Fruit fly (Drosophila melanogaster) whole organism, embryonic: ENCODE measurements around the gene H2.0.

Source experiments
- Adf1 ChIP-seq: fragments of 200-800 bp; sonication (Bioruptor generic); IDR thresholded peaks from 2 replicates; pipeline ENCODE4 v1.3.6; 2022; ENCODE audit warnings: missing biosample characterization, missing genetic modification characterization
- Atf-2 ChIP-seq: fragments of 200-800 bp; sonication (Bioruptor generic); optimal IDR thresholded peaks from 2 replicates; lab custom pipeline; 2016; ENCODE audit warnings: missing biosample characterization, missing genetic modification characterization
- Bgb ChIP-seq: fragments of 200-800 bp; sonication (Bioruptor generic); IDR thresholded peaks from 2 replicates; pipeline ENCODE4 v1.3.6; 2022; ENCODE audit warnings: missing biosample characterization, missing genetic modification characterization; ENCODE audit not compliant: partially characterized antibody
- Blimp-1 ChIP-seq: fragments of 200-800 bp; sonication (Bioruptor generic); optimal IDR thresholded peaks from 3 replicates; lab custom pipeline; 2018; ENCODE audit warnings: missing biosample characterization, missing genetic modification characterization, mild to moderate bottlenecking, moderate library complexity, missing genetic modification reagents
- CG10321 ChIP-seq: fragments of 200-800 bp; sonication (Bioruptor generic); IDR thresholded peaks from 2 replicates; pipeline ENCODE4 v1.3.6; 2022; ENCODE audit warnings: missing biosample characterization, missing genetic modification characterization
- CG12236 ChIP-seq: fragments of 200-800 bp; sonication (Bioruptor generic); optimal IDR thresholded peaks from 2 replicates; lab custom pipeline; 2016; ENCODE audit warnings: missing biosample characterization, missing genetic modification characterization
- CG15514 ChIP-seq: fragments of 200-800 bp; sonication (Bioruptor generic); optimal IDR thresholded peaks from 3 replicates; lab custom pipeline; 2017; ENCODE audit warnings: missing biosample characterization, missing genetic modification characterization, mild to moderate bottlenecking, moderate library complexity, missing genetic modification reagents
- CG16779 ChIP-seq: fragments of 200-800 bp; sonication (Bioruptor generic); IDR thresholded peaks from 2 replicates; pipeline ENCODE4 v1.3.6; 2022; ENCODE audit warnings: missing biosample characterization, missing genetic modification characterization
- CG16815 ChIP-seq: fragments of 200-800 bp; sonication (Bioruptor generic); optimal IDR thresholded peaks from 3 replicates; lab custom pipeline; 2017; ENCODE audit warnings: missing biosample characterization, mild to moderate bottlenecking, missing genetic modification characterization
- CG18262 ChIP-seq: fragments of 200-800 bp; optimal IDR thresholded peaks from 3 replicates; lab custom pipeline; 2019; ENCODE audit warnings: missing biosample characterization, mild to moderate bottlenecking, missing genetic modification characterization, moderate library complexity
- CG2116 ChIP-seq: fragments of 200-800 bp; sonication (Bioruptor generic); optimal IDR thresholded peaks from 3 replicates; lab custom pipeline; 2018; ENCODE audit warnings: missing biosample characterization, mild to moderate bottlenecking, missing genetic modification characterization
- CG32767 ChIP-seq: fragments of 200-800 bp; sonication (Bioruptor generic); IDR thresholded peaks from 2 replicates; pipeline ENCODE4 v1.3.6; 2022; ENCODE audit warnings: missing biosample characterization, missing genetic modification characterization
- CG3847 ChIP-seq: fragments of 200-800 bp; sonication (Bioruptor generic); IDR thresholded peaks from 2 replicates; pipeline ENCODE4 v1.3.6; 2022; ENCODE audit warnings: missing biosample characterization, missing genetic modification characterization
- CG7839 ChIP-seq: fragments of 200-800 bp; sonication (Bioruptor generic); optimal IDR thresholded peaks from 3 replicates; lab custom pipeline; 2018; ENCODE audit warnings: missing biosample characterization, mild to moderate bottlenecking, missing genetic modification characterization, moderate library complexity
- Deaf1 ChIP-seq: fragments of 200-800 bp; optimal IDR thresholded peaks from 3 replicates; lab custom pipeline; 2019; ENCODE audit warnings: missing biosample characterization, mild to moderate bottlenecking, missing genetic modification characterization, moderate library complexity
- E2f1 ChIP-seq: fragments of 200-800 bp; sonication (Bioruptor generic); IDR thresholded peaks from 2 replicates; pipeline ENCODE4 v1.3.6; 2022; ENCODE audit warnings: missing biosample characterization, missing genetic modification characterization
- E2f2 ChIP-seq: fragments of 200-800 bp; sonication (Bioruptor generic); IDR thresholded peaks from 2 replicates; pipeline ENCODE4 v1.3.6; 2022; ENCODE audit warnings: missing biosample characterization, missing genetic modification characterization
- HLH4C ChIP-seq: fragments of 200-800 bp; sonication (Bioruptor generic); IDR thresholded peaks from 3 replicates; pipeline ENCODE4 v1.3.6; 2022; ENCODE audit warnings: missing biosample characterization, missing genetic modification characterization; ENCODE audit not compliant: partially characterized antibody
- Hey ChIP-seq: fragments of 200-800 bp; sonication (Bioruptor generic); optimal IDR thresholded peaks from 3 replicates; lab custom pipeline; 2018; ENCODE audit warnings: missing biosample characterization, mild to moderate bottlenecking, missing genetic modification characterization
- HmgZ ChIP-seq: fragments of 200-800 bp; sonication (Bioruptor generic); optimal IDR thresholded peaks from 2 replicates; lab custom pipeline; 2018; ENCODE audit warnings: missing biosample characterization, mild to moderate bottlenecking, missing genetic modification characterization
- Hr51 ChIP-seq, 2 experiments: fragments of 200-800 bp; sonication (Bioruptor generic); optimal IDR thresholded peaks; 2 replicates in 1 of 2; 3 replicates in 1 of 2; lab custom pipeline; 2016 to 2018; ENCODE audit warnings: missing biosample characterization in 2 of 2, missing genetic modification characterization in 2 of 2, mild to moderate bottlenecking in 1 of 2, moderate library complexity in 1 of 2
- Mrtf ChIP-seq: fragments of 200-800 bp; sonication (Bioruptor generic); IDR thresholded peaks from 3 replicates; pipeline ENCODE4 v1.3.6; 2022; ENCODE audit warnings: missing biosample characterization, missing genetic modification characterization
- Myb ChIP-seq: fragments of 200-800 bp; sonication (Bioruptor generic); optimal IDR thresholded peaks from 2 replicates; lab custom pipeline; 2016; ENCODE audit warnings: missing biosample characterization, missing genetic modification characterization
- NK7.1 ChIP-seq: fragments of 200-800 bp; sonication (Bioruptor generic); optimal IDR thresholded peaks from 3 replicates; lab custom pipeline; 2016; ENCODE audit warnings: missing biosample characterization, missing genetic modification characterization
- Sox100B ChIP-seq: fragments of 200-800 bp; sonication (Bioruptor generic); optimal IDR thresholded peaks from 3 replicates; lab custom pipeline; 2018; ENCODE audit warnings: missing biosample characterization, mild to moderate bottlenecking, missing genetic modification characterization
- Sry-δ ChIP-seq: fragments of 200-800 bp; sonication (Bioruptor generic); optimal IDR thresholded peaks from 2 replicates; lab custom pipeline; 2016; ENCODE audit warnings: missing biosample characterization, missing genetic modification characterization
- Trl ChIP-seq, 3 experiments: fragments of >200 bp in 2 of 3; fragments of 200-800 bp in 1 of 3; sonication (Bioruptor generic) in 1 of 3; optimal IDR thresholded peaks; 2 replicates in 1 of 3; 3 replicates in 2 of 3; lab custom pipeline; 2016 to 2017; ENCODE audit warnings: missing biosample characterization in 1 of 3, missing genetic modification characterization in 1 of 3
- ase ChIP-seq: fragments of 200-800 bp; sonication (Bioruptor generic); IDR thresholded peaks from 3 replicates; pipeline ENCODE4 v1.3.6; 2022; ENCODE audit warnings: missing biosample characterization, missing genetic modification characterization
- ato ChIP-seq: fragments of 200-800 bp; sonication (Bioruptor generic); IDR thresholded peaks from 2 replicates; pipeline ENCODE4 v1.3.6; 2022; ENCODE audit warnings: missing biosample characterization, missing genetic modification characterization; ENCODE audit not compliant: partially characterized antibody
- emc ChIP-seq: fragments of 200-800 bp; sonication (Bioruptor generic); optimal IDR thresholded peaks from 2 replicates; lab custom pipeline; 2016; ENCODE audit warnings: missing biosample characterization, missing genetic modification characterization
- hkb ChIP-seq, 2 experiments: fragments of 200-800 bp in 1 of 2; fragments of >200 bp in 1 of 2; sonication (Bioruptor generic) in 1 of 2; IDR thresholded peaks in 1 of 2; optimal IDR thresholded peaks in 1 of 2; 2 replicates each; pipeline versions ENCODE4 v1.3.6 to Lab custom; 2017 to 2022; ENCODE audit warnings: missing biosample characterization in 1 of 2, missing genetic modification characterization in 1 of 2
- hth ChIP-seq: fragments of >200 bp; optimal IDR thresholded peaks from 2 replicates; lab custom pipeline; 2017; ENCODE audit warnings: inconsistent platforms
- klu ChIP-seq: fragments of 200-800 bp; sonication (Bioruptor generic); IDR thresholded peaks from 2 replicates; pipeline ENCODE4 v1.3.6; 2022; ENCODE audit warnings: missing biosample characterization, missing genetic modification characterization
- nerfin-1 ChIP-seq: fragments of 200-800 bp; sonication (Bioruptor generic); optimal IDR thresholded peaks from 3 replicates; lab custom pipeline; 2019; ENCODE audit warnings: missing biosample characterization, mild to moderate bottlenecking, missing genetic modification characterization, moderate library complexity
- pfk ChIP-seq: fragments of 200-800 bp; sonication (Bioruptor generic); optimal IDR thresholded peaks from 2 replicates; lab custom pipeline; 2018; ENCODE audit warnings: missing biosample characterization, mild to moderate bottlenecking, missing genetic modification characterization, moderate library complexity
- phol ChIP-seq: fragments of 200-800 bp; sonication (Bioruptor generic); optimal IDR thresholded peaks from 3 replicates; lab custom pipeline; 2018; ENCODE audit warnings: missing biosample characterization, mild to moderate bottlenecking, missing genetic modification characterization, moderate library complexity
- pzg ChIP-seq: fragments of 200-800 bp; sonication (Bioruptor generic); optimal IDR thresholded peaks from 3 replicates; lab custom pipeline; 2018; ENCODE audit warnings: missing biosample characterization, mild to moderate bottlenecking, missing genetic modification characterization, moderate library complexity
- rib ChIP-seq: fragments of 200-800 bp; sonication (Bioruptor generic); IDR thresholded peaks from 2 replicates; pipeline ENCODE4 v1.3.6; 2022; ENCODE audit warnings: missing biosample characterization, missing genetic modification characterization
- seq ChIP-seq: fragments of 200-800 bp; sonication (Bioruptor generic); IDR thresholded peaks from 2 replicates; pipeline ENCODE4 v1.3.6; 2022; ENCODE audit warnings: missing biosample characterization, missing genetic modification characterization
- slbo ChIP-seq: fragments of 200-800 bp; sonication (Bioruptor generic); IDR thresholded peaks from 2 replicates; pipeline ENCODE4 v1.3.6; 2022; ENCODE audit warnings: missing biosample characterization, missing genetic modification characterization
- tgo ChIP-seq: fragments of 200-800 bp; sonication (Bioruptor generic); IDR thresholded peaks from 3 replicates; pipeline ENCODE4 v1.3.6; 2022; ENCODE audit warnings: missing biosample characterization, missing genetic modification characterization
- tll ChIP-seq, 2 experiments: fragments of 200-800 bp in 1 of 2; fragments of >200 bp in 1 of 2; sonication (Bioruptor generic) in 1 of 2; optimal IDR thresholded peaks; 2 replicates each; lab custom pipeline; 2017 to 2019; ENCODE audit warnings: missing biosample characterization in 2 of 2, missing genetic modification characterization in 2 of 2, mild to moderate bottlenecking in 1 of 2, moderate library complexity in 1 of 2
- tna ChIP-seq: fragments of 200-800 bp; sonication (Bioruptor generic); IDR thresholded peaks from 2 replicates; pipeline ENCODE4 v1.3.6; 2022; ENCODE audit warnings: missing biosample characterization, missing genetic modification characterization; ENCODE audit not compliant: partially characterized antibody
- trh ChIP-seq: fragments of 200-800 bp; sonication (Bioruptor generic); optimal IDR thresholded peaks from 2 replicates; lab custom pipeline; 2016; ENCODE audit warnings: missing biosample characterization, missing genetic modification characterization
- ttk ChIP-seq: fragments of 200-800 bp; sonication (Bioruptor generic); IDR thresholded peaks from 2 replicates; pipeline ENCODE4 v2.1.2; 2022; ENCODE audit warnings: missing biosample characterization, missing genetic modification characterization
- tup ChIP-seq: fragments of 200-800 bp; sonication (Bioruptor generic); optimal IDR thresholded peaks from 2 replicates; lab custom pipeline; 2016; ENCODE audit warnings: missing biosample characterization, mild to moderate bottlenecking, missing genetic modification characterization, moderate library complexity
- zfh2 ChIP-seq: fragments of 200-800 bp; sonication (Bioruptor generic); optimal IDR thresholded peaks from 2 replicates; lab custom pipeline; 2016; ENCODE audit warnings: missing biosample characterization, missing genetic modification characterization

The H2.0 gene

DNA sequence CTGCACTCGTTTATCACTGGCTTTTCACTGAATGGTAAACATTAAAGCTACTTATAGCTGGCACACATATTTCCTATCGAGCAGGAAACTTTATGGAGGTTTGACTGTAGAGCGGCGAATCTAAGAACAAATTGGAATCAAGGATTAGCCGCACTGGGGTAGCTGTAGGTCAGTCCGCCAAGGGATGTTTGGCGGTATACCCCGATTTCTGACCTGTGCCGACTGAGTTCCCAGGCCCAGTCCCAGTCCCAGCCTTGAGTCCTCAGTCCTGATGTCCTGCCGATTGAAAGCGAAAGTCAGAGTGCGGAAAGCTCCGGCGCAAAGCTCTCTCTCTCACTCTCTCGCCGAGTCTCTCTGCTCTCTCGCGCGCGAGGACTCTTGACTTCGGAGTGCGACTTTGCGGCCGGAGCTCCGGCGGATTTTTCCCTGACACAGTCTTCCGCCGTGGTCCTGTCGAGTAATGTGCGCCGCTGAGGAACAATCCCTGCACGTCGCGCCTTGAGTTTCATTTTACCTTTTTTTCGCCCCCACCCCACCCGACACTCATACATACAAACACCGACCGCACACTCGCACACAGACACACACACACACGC is 34.8 kb upstream of the H2.0 start, which contains the start of gene CG13995 (continued):
- TF ChIP-seq ase (GFP tag; lab: Robert Waterston, UW) (0 out of 3 replicates have a peak, but pooled peaks have one; percentile 36), Trl (optimal IDR thresholded peaks at IDR 0.05; lab: Kevin White, UChicago) (peak in 1 of 2 experiments; percentile 71), Trl (GFP tag; optimal IDR thresholded peaks at IDR 0.05; lab: Kevin White, UChicago) (no peak), CG15514 (peak; percentile 18), Mrtf (GFP tag; lab: Robert Waterston, UW) (no peak), tgo (GFP tag; lab: Robert Waterston, UW) (no peak), Hr51 (GFP tag; optimal IDR thresholded peaks at IDR 0.05; lab: Kevin White, UChicago) (peak in 1 of 2 experiments; percentile 75), Bgb (GFP tag; lab: Robert Waterston, UW) (peak; percentile 27; the same call in 1 of the 2 replicates), seq (GFP tag; lab: Robert Waterston, UW) (peak; percentile 31; the same call in 1 of the 2 replicates), hkb (optimal IDR thresholded peaks at IDR 0.05; lab: Kevin White, UChicago) (no peak), hkb (GFP tag; IDR thresholded peaks at IDR 0.05; lab: Robert Waterston, UW) (peak; percentile 19; the same call in 1 of the 2 replicates), CG3847 (GFP tag; lab: Robert Waterston, UW) (no peak), Deaf1 (tag; lab: Kevin White, UChicago) (peak; percentile 89), CG32767 (GFP tag; lab: Robert Waterston, UW) (0 out of 2 replicates have a peak, but pooled peaks have one; percentile 26), Blimp-1 (peak; percentile 28), tup (GFP tag; lab: Kevin White, UChicago) (no peak), ttk (GFP tag; lab: Robert Waterston, UW) (0 out of 2 replicates have a peak, but pooled peaks have one; percentile 24), CG16779 (GFP tag; lab: Robert Waterston, UW) (peak; percentile 74), Adf1 (GFP tag; lab: Robert Waterston, UW) (peak; percentile 14; the same call in 1 of the 2 replicates)

DNA sequence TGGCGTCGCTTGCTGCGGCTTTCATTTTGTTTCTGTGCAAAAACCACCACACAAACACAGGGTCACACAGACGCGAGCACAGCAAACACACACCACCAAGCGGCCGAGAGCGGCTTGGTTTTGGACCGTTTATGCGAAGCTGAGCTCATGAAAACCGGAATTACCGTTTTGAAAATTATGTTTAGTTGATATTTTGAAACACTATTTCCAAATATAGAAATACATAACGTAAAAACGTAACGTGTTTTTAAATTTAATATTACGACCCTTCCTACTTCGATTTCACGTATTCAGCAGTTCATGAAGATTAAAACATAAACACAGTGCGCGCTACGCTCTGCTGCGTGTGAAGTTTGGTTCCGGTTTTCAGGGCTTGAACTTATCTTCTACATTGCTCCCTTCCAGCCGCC is 32.0 kb upstream of the H2.0 start:
- TF ChIP-seq E2f1 (GFP tag; lab: Robert Waterston, UW) = peak; percentile 82
- peak; percentile 94 for TF ChIP-seq rib
- TF ChIP-seq CG7839 (tag; lab: Kevin White, UChicago) = peak; percentile 96
- TF ChIP-seq pfk (GFP tag; lab: Kevin White, UChicago) = peak; percentile 57
- peak in 1 of 2 experiments; percentile 27 for TF ChIP-seq tll (GFP tag; optimal IDR thresholded peaks at IDR 0.05; lab: Kevin White, UChicago)
- no peak for TF ChIP-seq ato
- peak; percentile 98 for TF ChIP-seq HmgZ
- peak; percentile 95 for TF ChIP-seq phol (tag; lab: Kevin White, UChicago)
- peak; percentile 80 for TF ChIP-seq E2f2 (GFP tag; lab: Robert Waterston, UW)
- TF ChIP-seq tna = no peak
- peak; percentile 85 for TF ChIP-seq Hey (tag; lab: Kevin White, UChicago)
- TF ChIP-seq CG2116 (GFP tag; lab: Kevin White, UChicago) = peak; percentile 55
- TF ChIP-seq Myb (GFP tag; lab: Kevin White, UChicago) = peak; percentile 78
- peak; percentile 92 for TF ChIP-seq CG12236
- no peak for TF ChIP-seq HLH4C (GFP tag; lab: Robert Waterston, UW)
- TF ChIP-seq zfh2 (GFP tag; lab: Kevin White, UChicago) = peak; percentile 85
- TF ChIP-seq Sry-δ (GFP tag; lab: Kevin White, UChicago) = peak; percentile 48
- peak; percentile 97 for TF ChIP-seq CG18262
- TF ChIP-seq klu (GFP tag; lab: Robert Waterston, UW) = peak; percentile 83
- peak; percentile 94 for TF ChIP-seq Sox100B (GFP tag; lab: Kevin White, UChicago)
- peak; percentile 81 for TF ChIP-seq CG10321 (GFP tag; lab: Robert Waterston, UW)
- TF ChIP-seq Atf-2 (GFP tag; lab: Kevin White, UChicago) = peak; percentile 86
- TF ChIP-seq NK7.1 = peak; percentile 86
- peak; percentile 82 for TF ChIP-seq emc (GFP tag; lab: Kevin White, UChicago)
- TF ChIP-seq pzg (GFP tag; lab: Kevin White, UChicago) = peak; percentile 10
- no peak for TF ChIP-seq hth (lab: Kevin White, UChicago)
- peak; percentile 95 for TF ChIP-seq nerfin-1
- TF ChIP-seq slbo (GFP tag; lab: Robert Waterston, UW) = peak; percentile 89
- peak; percentile 72 for TF ChIP-seq CG16815 (GFP tag; lab: Kevin White, UChicago)
- TF ChIP-seq trh (GFP tag; lab: Kevin White, UChicago) = peak; percentile 57
